Worm (Caenorhabditis elegans) whole organism, late embryonic: ENCODE measurements around the gene str-173.

Source experiments
- Y22D7AL.16 ChIP-seq: sonication (generic microtip); optimal IDR thresholded peaks from 2 replicates; lab custom pipeline; 2016; ENCODE audit warnings: missing genetic modification characterization, missing compliant biosample characterization
- ceh-24 ChIP-seq: sonication (generic microtip); optimal IDR thresholded peaks from 2 replicates; lab custom pipeline; 2016; ENCODE audit warnings: mild to moderate bottlenecking, missing genetic modification characterization, missing compliant biosample characterization
- ceh-31 ChIP-seq: sonication (generic microtip); optimal IDR thresholded peaks from 2 replicates; lab custom pipeline; 2016; ENCODE audit warnings: missing genetic modification characterization, missing compliant biosample characterization
- ceh-9 ChIP-seq: sonication (generic microtip); optimal IDR thresholded peaks from 2 replicates; lab custom pipeline; 2016; ENCODE audit warnings: mild to moderate bottlenecking, missing genetic modification characterization, inconsistent platforms, missing compliant biosample characterization
- hlh-15 ChIP-seq: sonication (generic microtip); optimal IDR thresholded peaks from 2 replicates; lab custom pipeline; 2016; ENCODE audit warnings: missing genetic modification characterization, missing compliant biosample characterization
- nfya-1 ChIP-seq: sonication (generic microtip); optimal IDR thresholded peaks from 2 replicates; lab custom pipeline; 2017; ENCODE audit warnings: missing genetic modification characterization, mild to moderate bottlenecking, missing compliant biosample characterization, antibody characterized with exemption, moderate library complexity
- pha-4 ChIP-seq: fragments of 150-350 bp; optimal IDR thresholded peaks from 2 replicates; lab custom pipeline; 2018; ENCODE audit warnings: missing biosample characterization, missing genetic modification reagents, missing genetic modification characterization
- pqm-1 ChIP-seq: sonication (generic microtip); optimal IDR thresholded peaks from 2 replicates; lab custom pipeline; 2016; ENCODE audit warnings: missing genetic modification characterization, missing compliant biosample characterization
- tbx-7 ChIP-seq: sonication (generic microtip); optimal IDR thresholded peaks from 2 replicates; lab custom pipeline; 2016; ENCODE audit warnings: missing genotype, missing genetic modification characterization, missing compliant biosample characterization

- TF ChIP-seq ceh-31 (tag; lab: Kevin White, UChicago) (no peak), nfya-1 (tag; lab: Kevin White, UChicago) (no peak), hlh-15 (no peak), tbx-7 (no peak), pqm-1 (tag; lab: Kevin White, UChicago) (no peak), ceh-9 (tag; lab: Kevin White, UChicago) (no peak), Y22D7AL.16 (no peak), pha-4 (tag; lab: Kevin White, UChicago) (no peak), ceh-24 (no peak)
Measured at ce11 chrIV:4913090-4913489, 51.5 kb downstream of the str-173 start, which contains the start of gene str-156.
